Worm (Caenorhabditis elegans) whole organism, dauer: ENCODE data around the gene srh-236.
"Not testable (repeated sequence)": the region's sequence is repeated elsewhere in the genome, so short reads cannot be mapped to it uniquely, and the experiment has no call there.

Experiments
- unc-62 ChIP-seq: sonication (generic microtip); optimal IDR thresholded peaks from 2 replicates; lab custom pipeline; 2017; ENCODE audit warnings: missing biosample characterization, missing genetic modification reagents, missing genetic modification characterization

Gene srh-236

ce11 chrV:17211989-17212731 lies at the start of gene srh-236:
Gene srh-236 (minus strand): TSS chrV:17212039.
- no peak for TF ChIP-seq unc-62 (GFP tag; lab: Kevin White, UChicago)

ce11 chrV:17261385-17261784 lies 49.5 kb upstream of the srh-236 start:
- TF ChIP-seq unc-62 (GFP tag; lab: Kevin White, UChicago), result no peak

- no peak for TF ChIP-seq unc-62 (GFP tag; lab: Kevin White, UChicago)
Observed at ce11 chrV:17258868-17259267, 47.0 kb upstream of the srh-236 start, which contains the start of gene fbxa-85. Gene fbxa-85 (plus strand): TSS chrV:17259168.

ce11 chrV:17258244-17258643 lies 46.4 kb upstream of the srh-236 start:
- no peak for TF ChIP-seq unc-62 (GFP tag; lab: Kevin White, UChicago)

- no peak for TF ChIP-seq unc-62 (GFP tag; lab: Kevin White, UChicago)
Observed at ce11 chrV:17257637-17258036, 45.8 kb upstream of the srh-236 start.

- TF ChIP-seq unc-62 (GFP tag; lab: Kevin White, UChicago), result no peak
Observed at ce11 chrV:17255454-17255853, 43.6 kb upstream of the srh-236 start, which contains the start of gene srh-115. Gene srh-115 (plus strand): TSS chrV:17255754.

ce11 chrV:17255028-17255427 lies 43.2 kb upstream of the srh-236 start, which contains the start of gene srh-116:
Gene srh-116 (minus strand): TSS chrV:17255128.
- TF ChIP-seq unc-62 (GFP tag; lab: Kevin White, UChicago), result not testable (repeated sequence)

- TF ChIP-seq unc-62 (GFP tag; lab: Kevin White, UChicago), result no peak
Observed at ce11 chrV:17251364-17251961, 39.6 kb upstream of the srh-236 start, which contains the start of gene Y61B8A.6. Gene Y61B8A.6 (plus strand): TSS chrV:17251911.

- TF ChIP-seq unc-62 (GFP tag; lab: Kevin White, UChicago), result no peak
Observed at ce11 chrV:17248915-17249314, 37.1 kb upstream of the srh-236 start, which contains the start of gene clec-243. Gene clec-243 (minus strand): TSS chrV:17249015.

- TF ChIP-seq unc-62 (GFP tag; lab: Kevin White, UChicago), result no peak
Observed at ce11 chrV:17245406-17245805, 33.6 kb upstream of the srh-236 start, which contains the start of gene clec-242. Gene clec-242 (minus strand): TSS chrV:17245506.

ce11 chrV:17243016-17243415 lies 31.2 kb upstream of the srh-236 start:
- TF ChIP-seq unc-62 (GFP tag; lab: Kevin White, UChicago), result no peak

- no peak for TF ChIP-seq unc-62 (GFP tag; lab: Kevin White, UChicago)
Observed at ce11 chrV:17242552-17242951, 30.7 kb upstream of the srh-236 start, which contains the start of gene Y68A4B.3. Gene Y68A4B.3 (minus strand): TSS chrV:17242652.

ce11 chrV:17241278-17241661 lies 29.4 kb upstream of the srh-236 start:
- TF ChIP-seq unc-62 (GFP tag; lab: Kevin White, UChicago), result no peak

- no peak for TF ChIP-seq unc-62 (GFP tag; lab: Kevin White, UChicago)
Observed at ce11 chrV:17240579-17241277, 28.9 kb upstream of the srh-236 start.

- TF ChIP-seq unc-62 (GFP tag; lab: Kevin White, UChicago), result no peak
Observed at ce11 chrV:17238799-17239198, 27.0 kb upstream of the srh-236 start, which contains the start of gene T19C9.8. Gene T19C9.8 (plus strand): TSS chrV:17239097.

- TF ChIP-seq unc-62 (GFP tag; lab: Kevin White, UChicago), result no peak
Observed at ce11 chrV:17236345-17236744, 24.5 kb upstream of the srh-236 start, which contains the start of gene T19C9.10. Gene T19C9.10 (plus strand): TSS chrV:17236592.
